Fruit fly (Drosophila melanogaster): ENCODE data around the gene ssp2.

The ssp2 gene

DNA sequence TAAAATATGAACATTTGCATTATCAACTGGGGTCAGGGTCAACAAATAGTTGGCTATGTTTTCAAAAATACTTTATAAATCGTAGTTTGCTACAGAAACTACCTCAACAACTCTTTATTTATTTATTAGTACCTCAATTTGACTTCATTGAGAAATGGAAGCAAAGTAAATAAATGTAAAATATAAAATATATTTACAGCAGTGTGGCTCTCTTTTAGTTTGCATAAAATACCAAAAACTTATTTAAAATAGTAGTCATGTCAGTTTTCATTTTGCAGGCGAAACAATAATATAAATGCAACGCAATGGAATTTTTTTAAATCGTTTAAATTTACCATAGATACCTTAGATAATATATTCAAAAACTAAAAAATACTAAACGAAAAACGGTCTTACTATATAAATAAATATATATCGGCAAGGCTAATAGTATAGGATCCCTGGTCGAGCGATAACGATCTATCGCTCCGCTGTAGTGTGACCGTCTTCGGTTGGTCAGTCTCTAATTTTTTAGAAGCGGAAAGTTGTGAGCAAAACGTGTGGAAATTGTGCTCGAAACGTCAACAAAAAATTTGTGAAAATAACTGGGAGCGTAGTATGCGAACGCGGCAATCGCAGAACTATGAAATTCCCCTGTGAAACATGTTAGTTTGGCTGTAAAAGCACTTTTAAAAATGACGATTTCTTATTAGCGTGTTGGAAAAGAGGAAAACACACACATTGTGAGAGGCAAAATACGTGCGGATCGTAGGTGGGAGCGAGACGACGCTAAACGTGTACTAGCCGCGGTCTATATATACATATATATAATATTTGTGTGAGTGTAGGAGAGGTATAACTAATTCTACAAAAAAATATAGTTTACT, 36.9 kb downstream of the ssp2 start, which contains the start of the genes Nprl3 and upSET (continued):
- TF ChIP-seq CG6813 (GFP tag; optimal IDR thresholded peaks at IDR 0.05) (no peak), Nf-YA (GFP tag; IDR thresholded peaks at IDR 0.05) (no peak), Dp (GFP tag; optimal IDR thresholded peaks at IDR 0.05) (peak; percentile 35), tna (GFP tag; IDR thresholded peaks at IDR 0.05; ENCODE audit: partially characterized antibody) (peak; percentile 83), gcm2 (GFP tag; optimal IDR thresholded peaks at IDR 0.05) (no peak), lilli (GFP tag; optimal IDR thresholded peaks at IDR 0.05) (no peak), hbn (GFP tag; IDR thresholded peaks at IDR 0.05; ENCODE audit: partially characterized antibody) (peak; percentile 80), jumu (GFP tag; optimal IDR thresholded peaks at IDR 0.05) (no peak), Eip74EF (GFP tag; optimal IDR thresholded peaks at IDR 0.05) (no peak), CG7987 (GFP tag; optimal IDR thresholded peaks at IDR 0.05) (no peak), trem (tag; optimal IDR thresholded peaks at IDR 0.05) (peak; percentile 88), CG13287 (GFP tag; IDR thresholded peaks at IDR 0.05; ENCODE audit: partially characterized antibody) (peak; percentile 88), Asciz (GFP tag; optimal IDR thresholded peaks at IDR 0.05) (peak; percentile 18), HLH54F (GFP tag; optimal IDR thresholded peaks at IDR 0.05) (no peak), CG5245 (GFP tag; optimal IDR thresholded peaks at IDR 0.05) (no peak), CG10959 (GFP tag; IDR thresholded peaks at IDR 0.05) (no peak), sna (GFP tag; IDR thresholded peaks at IDR 0.05; ENCODE audit: partially characterized antibody) (peak; percentile 86), sima (GFP tag; optimal IDR thresholded peaks at IDR 0.05) (no peak), az2 (GFP tag; optimal IDR thresholded peaks at IDR 0.05) (no peak), gfzf (GFP tag; optimal IDR thresholded peaks at IDR 0.05) (peak; percentile 84), CG7745 (tag; optimal IDR thresholded peaks at IDR 0.05) (no peak), da (GFP tag; optimal IDR thresholded peaks at IDR 0.05) (no peak), sens-2 (GFP tag; IDR thresholded peaks at IDR 0.05) (no peak), Doc3 (GFP tag; IDR thresholded peaks at IDR 0.05; ENCODE audit: partially characterized antibody) (peak; percentile 80), gro (GFP tag; optimal IDR thresholded peaks at IDR 0.05) (no peak), HmgD (GFP tag; optimal IDR thresholded peaks at IDR 0.05) (peak; percentile 9)

dm6 chr3L:14002524-14003135, 37.6 kb downstream of the ssp2 start:
- no peak for TF ChIP-seq Adf1 (GFP tag; IDR thresholded peaks at IDR 0.05)
- no peak for TF ChIP-seq dimm (GFP tag; IDR thresholded peaks at IDR 0.05)
- no peak for TF ChIP-seq CG1647 (GFP tag; optimal IDR thresholded peaks at IDR 0.05)
- no peak for TF ChIP-seq CG7556 (GFP tag; optimal IDR thresholded peaks at IDR 0.05)
- TF ChIP-seq Sox102F (GFP tag; optimal IDR thresholded peaks at IDR 0.05): no peak
- TF ChIP-seq CG6765 (GFP tag; optimal IDR thresholded peaks at IDR 0.05): peak; percentile 25
- TF ChIP-seq CG11093 (GFP tag; IDR thresholded peaks at IDR 0.05): no peak
- no peak for TF ChIP-seq ato (GFP tag; IDR thresholded peaks at IDR 0.05; ENCODE audit: partially characterized antibody)
- TF ChIP-seq CG31441 (GFP tag; IDR thresholded peaks at IDR 0.05): 0 out of 2 replicates have a peak, but pooled peaks have one; percentile 20
- TF ChIP-seq Vsx1 (GFP tag; optimal IDR thresholded peaks at IDR 0.05): no peak
- TF ChIP-seq CG8478 (optimal IDR thresholded peaks at IDR 0.05): no peak
- TF ChIP-seq zf30C (GFP tag; optimal IDR thresholded peaks at IDR 0.05): no peak
- peak; percentile 59 for TF ChIP-seq CG12769 (tag; optimal IDR thresholded peaks at IDR 0.05)
- TF ChIP-seq CG10274 (GFP tag; optimal IDR thresholded peaks at IDR 0.05): no peak
- TF ChIP-seq Mes4 (GFP tag; optimal IDR thresholded peaks at IDR 0.05): no peak
- TF ChIP-seq Gug (GFP tag; IDR thresholded peaks at IDR 0.05): no peak
- TF ChIP-seq Nf-YB (GFP tag; optimal IDR thresholded peaks at IDR 0.05): peak; percentile 40
- TF ChIP-seq CG17612 (GFP tag; IDR thresholded peaks at IDR 0.05): no peak
- no peak for TF ChIP-seq lov (optimal IDR thresholded peaks at IDR 0.05)
- TF ChIP-seq lov (GFP tag; IDR thresholded peaks at IDR 0.05): no peak
- peak; percentile 62 for TF ChIP-seq HmgD (GFP tag; optimal IDR thresholded peaks at IDR 0.05)
- no peak for TF ChIP-seq dmrt99B (tag; optimal IDR thresholded peaks at IDR 0.05)
- no peak for TF ChIP-seq fd3F (GFP tag; optimal IDR thresholded peaks at IDR 0.05)
- no peak for TF ChIP-seq dmrt11E (tag; optimal IDR thresholded peaks at IDR 0.05)
